Fruit fly (Drosophila melanogaster) whole organism, wandering third instar larva: ENCODE measurements around the gene CG6678.

Source experiments
- CrebA ChIP-seq: fragments of 200-800 bp; sonication (Bioruptor generic); optimal IDR thresholded peaks from 2 replicates; lab custom pipeline; 2016; ENCODE audit warnings: missing biosample characterization, mild to moderate bottlenecking, missing genetic modification characterization, borderline replicate concordance
- usp ChIP-seq: fragments of >200 bp; optimal IDR thresholded peaks from 2 replicates; lab custom pipeline; 2017; ENCODE audit warnings: missing biosample characterization, missing genetic modification characterization

DNA sequence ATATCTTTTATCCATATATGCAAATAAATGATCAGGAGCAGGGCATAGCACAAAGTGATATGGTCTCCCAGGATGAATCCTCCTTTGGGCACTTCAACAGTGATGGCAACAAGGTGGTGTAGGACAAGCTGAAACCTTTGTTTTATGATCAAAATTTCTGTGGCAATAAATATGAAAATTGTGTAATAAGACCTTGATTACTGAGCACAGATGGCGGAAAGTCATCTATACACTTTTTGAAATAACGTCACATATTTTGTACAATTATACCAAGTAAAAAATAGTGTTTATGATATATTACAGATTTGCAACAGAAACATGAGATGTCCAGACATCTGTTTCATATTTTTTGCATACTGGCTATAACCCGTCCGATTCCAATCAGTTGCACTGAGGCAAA, 6.3 kb upstream of the CG6678 start, which contains the start of gene CG31465:
- no peak for TF ChIP-seq CrebA
- no peak for TF ChIP-seq usp (GFP tag; lab: Kevin White, UChicago)
